Fruit fly (Drosophila melanogaster) S2 (cell line): ENCODE measurements around the gene Sdic3.
"Not testable (repeated sequence)": the region's sequence is repeated elsewhere in the genome, so short reads cannot be mapped to it uniquely, and the experiment has no call there.

Source experiments
- CG8478 ChIP-seq: fragments of >200 bp; optimal IDR thresholded peaks from 2 replicates; lab custom pipeline; 2018
- CTCF ChIP-seq, 2 experiments: fragments of >200 bp; optimal IDR thresholded peaks; 2 replicates each; lab custom pipeline; 2018

Sdic3 gene

DNA sequence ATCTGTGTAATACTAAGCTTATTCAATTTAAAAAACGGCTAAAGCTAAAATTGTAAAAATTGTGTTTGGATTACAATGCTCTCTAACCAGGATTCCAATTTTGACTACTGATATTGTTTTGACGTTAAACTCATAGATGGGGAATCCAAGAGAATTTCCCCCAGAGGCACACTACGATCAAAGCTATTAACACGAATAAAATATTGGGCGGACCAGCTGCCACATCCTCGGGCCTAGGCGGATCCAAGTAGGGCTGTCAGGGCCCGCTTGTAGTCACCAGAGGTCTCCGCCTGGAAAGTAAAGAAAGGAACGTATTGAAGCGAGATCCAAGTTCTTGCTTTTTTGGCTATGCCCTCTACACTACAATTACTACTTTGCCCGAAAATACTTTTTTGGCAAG is at the start of gene Sdic3:
Gene Sdic3 (minus strand): TSS at position 101 of the 400 bp plus-strand sequence.
- not testable (repeated sequence) for TF ChIP-seq CTCF (optimal IDR thresholded peaks at IDR 0.05; lab: Kevin White, UChicago); CG8478 (lab: Kevin White, UChicago)

dm6 chrX:20243274-20243839 is 49.3 kb upstream of the Sdic3 start:
- TF ChIP-seq CTCF (optimal IDR thresholded peaks at IDR 0.05; lab: Kevin White, UChicago) (no peak), CG8478 (lab: Kevin White, UChicago) (no peak)

DNA sequence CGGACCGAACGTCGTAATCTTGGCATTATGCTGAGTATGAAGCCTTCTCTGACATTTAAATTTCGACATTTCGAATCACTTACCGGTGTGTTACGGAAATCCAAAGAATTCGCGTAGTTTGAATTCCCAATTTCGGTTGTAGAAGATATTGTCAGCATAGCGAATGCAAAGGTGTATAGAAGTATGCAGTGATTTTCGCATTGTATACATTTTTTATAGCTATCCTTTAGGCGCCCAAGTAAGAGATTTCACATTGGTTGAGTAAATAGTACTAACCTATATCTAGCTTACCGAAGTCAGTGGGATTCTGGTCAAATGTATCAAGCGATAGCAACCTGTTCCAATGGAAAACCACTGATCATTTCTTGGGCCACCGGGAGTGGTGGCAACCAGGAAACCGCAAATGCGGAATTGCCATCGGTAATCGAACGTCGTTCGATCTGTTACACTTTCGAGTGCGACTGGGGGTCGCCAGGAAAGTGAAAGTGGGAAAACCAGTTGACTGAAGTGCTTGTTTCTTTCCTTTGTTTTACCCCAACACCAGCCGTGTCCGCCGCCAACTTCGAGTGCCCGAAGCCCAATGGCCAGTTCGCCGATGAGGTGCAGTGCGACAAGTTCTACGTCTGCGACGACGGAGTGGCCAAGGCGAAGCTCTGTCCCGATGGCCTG is 46.6 kb upstream of the Sdic3 start:
- no peak for TF ChIP-seq CTCF (optimal IDR thresholded peaks at IDR 0.05; lab: Kevin White, UChicago)

dm6 chrX:20239608-20239941 is 45.5 kb upstream of the Sdic3 start, which contains the start of gene obst-A:
TSS of gene obst-A (plus strand) at chrX:20239855.
- TF ChIP-seq CTCF (optimal IDR thresholded peaks at IDR 0.05; lab: Kevin White, UChicago) (no peak), CG8478 (lab: Kevin White, UChicago) (no peak)

- TF ChIP-seq CTCF (optimal IDR thresholded peaks at IDR 0.05; lab: Kevin White, UChicago) = peak; percentile 56 to 71
- TF ChIP-seq CG8478 (lab: Kevin White, UChicago) = no peak
Measured at dm6 chrX:20238736-20239607, 44.9 kb upstream of the Sdic3 start.

DNA sequence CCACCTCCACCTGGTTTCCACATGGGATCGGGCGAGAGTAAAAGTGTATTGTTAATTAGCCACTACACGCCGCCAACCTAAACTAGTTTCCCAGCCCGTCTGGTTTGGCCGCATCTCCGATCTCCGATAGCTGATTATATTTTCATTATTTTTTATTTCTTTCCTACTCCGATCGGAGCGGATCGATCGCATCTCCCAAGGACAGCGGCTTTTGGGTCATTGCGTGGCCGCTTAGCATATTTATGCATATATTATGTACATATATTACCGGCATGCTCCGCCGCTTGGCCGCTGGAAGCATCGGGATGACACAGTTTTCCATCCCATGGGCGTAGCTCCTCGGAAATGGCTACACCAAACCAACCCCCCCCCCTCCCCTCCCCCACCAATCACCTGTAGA is 43.9 kb upstream of the Sdic3 start:
- no peak for TF ChIP-seq CTCF (optimal IDR thresholded peaks at IDR 0.05; lab: Kevin White, UChicago)
- TF ChIP-seq CG8478 (lab: Kevin White, UChicago) = no peak

DNA sequence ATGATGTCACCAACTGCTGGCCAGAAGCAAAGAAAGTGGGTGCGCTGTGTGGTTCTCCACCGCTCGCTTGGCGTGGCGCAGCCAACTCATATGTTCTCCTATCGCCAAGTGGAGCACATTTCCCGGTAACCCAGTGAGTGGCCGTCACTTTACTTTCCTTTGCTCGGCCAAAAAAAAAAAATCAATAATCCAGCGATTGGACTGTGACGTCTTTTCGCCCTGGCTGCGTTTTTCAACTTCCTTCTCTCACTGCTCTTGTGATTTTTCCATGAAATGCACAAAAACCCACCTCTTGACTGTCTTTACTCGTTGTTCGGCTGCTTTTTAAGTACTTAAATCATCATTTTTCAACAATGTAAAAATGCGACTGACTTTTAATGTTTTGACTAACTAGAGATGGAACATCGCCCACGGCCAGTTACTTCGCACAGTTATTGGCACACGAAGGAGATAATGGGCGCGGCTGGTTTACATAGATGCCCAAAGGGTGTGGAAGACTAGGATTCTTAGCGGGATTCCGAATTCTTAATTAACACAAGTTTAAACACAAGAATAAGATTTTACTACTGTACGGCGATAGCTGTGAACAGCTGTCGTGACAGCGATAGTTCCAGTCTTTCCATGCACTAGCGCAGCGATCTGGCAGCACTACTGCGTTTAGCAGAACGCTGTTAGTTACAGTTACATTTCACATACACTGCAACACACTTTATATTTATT is 41.9 kb upstream of the Sdic3 start, which contains the start of gene sw:
Gene sw (minus strand): TSS at position 589 of the 720 bp plus-strand sequence.
- TF ChIP-seq CG8478 (lab: Kevin White, UChicago) (no peak), CTCF (optimal IDR thresholded peaks at IDR 0.05; lab: Kevin White, UChicago) (peak in 1 of 2 experiments; percentile 26)

DNA sequence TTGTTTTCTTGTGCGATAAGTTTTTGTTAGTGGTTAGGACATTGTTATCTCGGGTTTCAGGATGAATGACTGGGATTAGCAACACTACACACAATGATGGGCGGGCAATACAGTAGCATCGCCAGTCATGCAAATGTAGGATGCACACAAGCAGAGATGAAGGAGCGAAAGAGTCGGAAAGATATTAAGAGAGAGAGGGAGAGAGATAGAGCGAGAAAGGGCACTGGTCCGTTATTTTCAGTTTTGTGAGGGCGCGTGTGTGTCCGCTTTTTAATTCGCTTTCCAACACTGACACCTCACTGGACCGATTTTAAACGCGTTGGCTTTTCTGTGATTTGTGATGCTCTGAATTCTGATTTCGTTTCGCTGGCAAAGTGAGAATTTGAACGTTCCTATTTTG is 37.6 kb upstream of the Sdic3 start:
- TF ChIP-seq CG8478 (lab: Kevin White, UChicago) (no peak), CTCF (optimal IDR thresholded peaks at IDR 0.05; lab: Kevin White, UChicago) (no peak)

dm6 chrX:20224920-20225319 is 30.9 kb upstream of the Sdic3 start, which contains the start of gene Sdic4:
TSS of gene Sdic4 (minus strand) at chrX:20225020.
- not testable (repeated sequence) for TF ChIP-seq CG8478 (lab: Kevin White, UChicago); CTCF (optimal IDR thresholded peaks at IDR 0.05; lab: Kevin White, UChicago)

DNA sequence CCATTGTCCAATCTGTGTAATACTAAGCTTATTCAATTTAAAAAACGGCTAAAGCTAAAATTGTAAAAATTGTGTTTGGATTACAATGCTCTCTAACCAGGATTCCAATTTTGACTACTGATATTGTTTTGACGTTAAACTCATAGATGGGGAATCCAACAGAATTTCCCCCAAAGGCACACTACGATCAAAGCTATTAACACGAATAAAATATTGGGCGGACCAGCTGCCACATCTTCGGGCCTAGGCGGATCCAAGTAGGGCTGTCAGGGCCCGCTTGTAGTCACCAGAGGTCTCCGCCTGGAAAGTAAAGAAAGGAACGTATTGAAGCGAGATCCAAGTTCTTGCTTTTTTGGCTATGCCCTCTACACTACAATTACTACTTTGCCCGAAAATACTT is 23.1 kb upstream of the Sdic3 start, which contains the start of gene SdicC:
Gene SdicC (minus strand): TSS at position 101 of the 400 bp plus-strand sequence.
- not testable (repeated sequence) for TF ChIP-seq CTCF (optimal IDR thresholded peaks at IDR 0.05; lab: Kevin White, UChicago); CG8478 (lab: Kevin White, UChicago)

DNA sequence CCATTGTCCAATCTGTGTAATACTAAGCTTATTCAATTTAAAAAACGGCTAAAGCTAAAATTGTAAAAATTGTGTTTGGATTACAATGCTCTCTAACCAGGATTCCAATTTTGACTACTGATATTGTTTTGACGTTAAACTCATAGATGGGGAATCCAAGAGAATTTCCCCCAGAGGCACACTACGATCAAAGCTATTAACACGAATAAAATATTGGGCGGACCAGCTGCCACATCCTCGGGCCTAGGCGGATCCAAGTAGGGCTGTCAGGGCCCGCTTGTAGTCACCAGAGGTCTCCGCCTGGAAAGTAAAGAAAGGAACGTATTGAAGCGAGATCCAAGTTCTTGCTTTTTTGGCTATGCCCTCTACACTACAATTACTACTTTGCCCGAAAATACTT is 15.5 kb upstream of the Sdic3 start, which contains the start of gene SdicB:
Gene SdicB (minus strand): TSS at position 101 of the 400 bp plus-strand sequence.
- TF ChIP-seq CG8478 (lab: Kevin White, UChicago); CTCF (optimal IDR thresholded peaks at IDR 0.05; lab: Kevin White, UChicago): not testable (repeated sequence)

DNA sequence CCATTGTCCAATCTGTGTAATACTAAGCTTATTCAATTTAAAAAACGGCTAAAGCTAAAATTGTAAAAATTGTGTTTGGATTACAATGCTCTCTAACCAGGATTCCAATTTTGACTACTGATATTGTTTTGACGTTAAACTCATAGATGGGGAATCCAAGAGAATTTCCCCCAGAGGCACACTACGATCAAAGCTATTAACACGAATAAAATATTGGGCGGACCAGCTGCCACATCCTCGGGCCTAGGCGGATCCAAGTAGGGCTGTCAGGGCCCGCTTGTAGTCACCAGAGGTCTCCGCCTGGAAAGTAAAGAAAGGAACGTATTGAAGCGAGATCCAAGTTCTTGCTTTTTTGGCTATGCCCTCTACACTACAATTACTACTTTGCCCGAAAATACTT is 7.8 kb upstream of the Sdic3 start, which contains the start of gene SdicA:
Gene SdicA (minus strand): TSS at position 101 of the 400 bp plus-strand sequence.
- TF ChIP-seq CTCF (optimal IDR thresholded peaks at IDR 0.05; lab: Kevin White, UChicago); CG8478 (lab: Kevin White, UChicago): not testable (repeated sequence)

dm6 chrX:20186387-20186786 is 7.6 kb downstream of the Sdic3 start, which contains the start of gene Sdic2:
TSS of gene Sdic2 (minus strand) at chrX:20186487.
- TF ChIP-seq CG8478 (lab: Kevin White, UChicago); CTCF (optimal IDR thresholded peaks at IDR 0.05; lab: Kevin White, UChicago): not testable (repeated sequence)

DNA sequence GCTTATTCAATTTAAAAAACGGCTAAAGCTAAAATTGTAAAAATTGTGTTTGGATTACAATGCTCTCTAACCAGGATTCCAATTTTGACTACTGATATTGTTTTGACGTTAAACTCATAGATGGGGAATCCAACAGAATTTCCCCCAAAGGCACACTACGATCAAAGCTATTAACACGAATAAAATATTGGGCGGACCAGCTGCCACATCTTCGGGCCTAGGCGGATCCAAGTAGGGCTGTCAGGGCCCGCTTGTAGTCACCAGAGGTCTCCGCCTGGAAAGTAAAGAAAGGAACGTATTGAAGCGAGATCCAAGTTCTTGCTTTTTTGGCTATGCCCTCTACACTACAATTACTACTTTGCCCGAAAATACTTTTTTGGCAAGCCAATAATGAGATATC is 15.5 kb downstream of the Sdic3 start, which contains the start of gene Sdic1:
Gene Sdic1 (minus strand): TSS at position 101 of the 400 bp plus-strand sequence.
- not testable (repeated sequence) for TF ChIP-seq CG8478 (lab: Kevin White, UChicago); CTCF (optimal IDR thresholded peaks at IDR 0.05; lab: Kevin White, UChicago)
